Worm (Caenorhabditis elegans) whole organism, young adult: ENCODE measurements around the gene rap-2.

Experiments
- F52B5.7 ChIP-seq: sonication (generic microtip); optimal IDR thresholded peaks from 2 replicates; lab custom pipeline; 2016; ENCODE audit warnings: mild to moderate bottlenecking, missing genetic modification characterization, missing compliant biosample characterization
- F55B11.4 ChIP-seq: sonication (generic microtip); optimal IDR thresholded peaks from 2 replicates; lab custom pipeline; 2016; ENCODE audit warnings: missing compliant biosample characterization, missing genetic modification characterization, borderline replicate concordance; ENCODE audit not compliant: insufficient read depth
- aptf-3 ChIP-seq: fragments of 200-800 bp; sonication (Bioruptor generic); IDR thresholded peaks from 2 replicates; pipeline ENCODE4 v1.3.6; 2022; ENCODE audit warnings: missing genetic modification characterization, missing compliant biosample characterization
- bed-2 ChIP-seq: fragments of 200-800 bp; sonication (Bioruptor generic); IDR thresholded peaks from 2 replicates; pipeline ENCODE4 v1.3.6; 2022; ENCODE audit warnings: missing genetic modification reagents, missing genetic modification characterization, missing compliant biosample characterization
- egrh-3 ChIP-seq: fragments of 200-800 bp; sonication (Bioruptor generic); IDR thresholded peaks from 2 replicates; pipeline ENCODE4 v1.3.6; 2022; ENCODE audit warnings: missing genetic modification reagents, missing genetic modification characterization, missing compliant biosample characterization
- hlh-12 ChIP-seq: sonication (generic microtip); optimal IDR thresholded peaks from 2 replicates; lab custom pipeline; 2016; ENCODE audit warnings: missing genetic modification characterization, missing compliant biosample characterization
- lir-1 ChIP-seq: fragments of 200-800 bp; sonication (Bioruptor generic); conservative IDR thresholded peaks from 2 replicates; pipeline ENCODE4 v1.3.6; 2022; ENCODE audit warnings: missing genetic modification reagents, missing genetic modification characterization, missing compliant biosample characterization
- madf-10 ChIP-seq: sonication (generic microtip); optimal IDR thresholded peaks from 2 replicates; lab custom pipeline; 2016; ENCODE audit warnings: mild to moderate bottlenecking, missing genetic modification characterization, missing compliant biosample characterization
- mcd-1 ChIP-seq: fragments of 200-800 bp; sonication (Bioruptor generic); IDR thresholded peaks from 2 replicates; pipeline ENCODE4 v1.3.6; 2022; ENCODE audit warnings: missing genetic modification reagents, missing genetic modification characterization, missing compliant biosample characterization
- nfya-1 ChIP-seq: sonication (generic microtip); optimal IDR thresholded peaks from 2 replicates; lab custom pipeline; 2017; ENCODE audit warnings: antibody characterized with exemption, missing compliant biosample characterization, missing genetic modification characterization, borderline replicate concordance; ENCODE audit not compliant: insufficient read depth
- sea-2 ChIP-seq: fragments of 200-800 bp; sonication (Bioruptor generic); IDR thresholded peaks from 2 replicates; pipeline ENCODE4 v1.3.6; 2022; ENCODE audit warnings: missing genetic modification characterization, missing compliant biosample characterization
- snpc-4 ChIP-seq, 5 experiments: fragments of 150-350 bp in 1 of 5; sonication (generic microtip) in 4 of 5; optimal IDR thresholded peaks; 2 replicates each; lab custom pipeline; 2014 to 2018; ENCODE audit warnings: missing genetic modification characterization in 5 of 5, missing biosample characterization in 3 of 5, antibody characterized with exemption in 2 of 5, mild to moderate bottlenecking in 2 of 5, missing compliant biosample characterization in 2 of 5, missing genotype in 2 of 5, moderate library complexity in 2 of 5, missing genetic modification reagents in 1 of 5
- tbx-9 ChIP-seq: sonication (generic microtip); optimal IDR thresholded peaks from 2 replicates; lab custom pipeline; 2016; ENCODE audit warnings: borderline replicate concordance, missing genetic modification characterization, inconsistent platforms, missing compliant biosample characterization
- xnd-1 ChIP-seq: sonication (generic microtip); optimal IDR thresholded peaks from 2 replicates; lab custom pipeline; 2016; ENCODE audit warnings: missing genotype, missing genetic modification reagents, missing genetic modification characterization, missing compliant biosample characterization

ce11 chrV:15092666-15093065 lies 28.8 kb upstream of the rap-2 start, which contains the start of gene txt-12:
- TF ChIP-seq F52B5.7 (no peak), aptf-3 (no peak), xnd-1 (no peak), lir-1 (GFP tag; lab: Robert Waterston, UW) (no peak), nfya-1 (tag; lab: Kevin White, UChicago) (no peak), sea-2 (GFP tag; lab: Robert Waterston, UW) (no peak), hlh-12 (tag; lab: Kevin White, UChicago) (no peak), madf-10 (tag; lab: Kevin White, UChicago) (no peak), mcd-1 (GFP tag; lab: Robert Waterston, UW) (no peak), F55B11.4 (tag; lab: Kevin White, UChicago) (no peak), snpc-4 (GFP tag; optimal IDR thresholded peaks at IDR 0.05; lab: Kevin White, UChicago) (no peak), snpc-4 (tag; optimal IDR thresholded peaks at IDR 0.05; lab: Kevin White, UChicago) (no peak), bed-2 (GFP tag; lab: Robert Waterston, UW) (no peak), egrh-3 (GFP tag; lab: Robert Waterston, UW) (no peak), tbx-9 (tag; lab: Kevin White, UChicago) (no peak)
